Fruit fly (Drosophila melanogaster) whole organism, embryonic: ENCODE results near the gene CG10959.

ENCODE experiments used
- B-H1 ChIP-seq: fragments of 200-800 bp; sonication (Bioruptor generic); IDR thresholded peaks from 3 replicates; pipeline ENCODE4 v1.3.6; 2022; ENCODE audit warnings: missing biosample characterization, missing genetic modification characterization
- C15 ChIP-seq: fragments of 200-800 bp; sonication (Bioruptor generic); IDR thresholded peaks from 3 replicates; pipeline ENCODE4 v1.3.6; 2022; ENCODE audit warnings: missing biosample characterization, missing genetic modification characterization
- CG1024 ChIP-seq: fragments of 200-800 bp; sonication (Bioruptor generic); IDR thresholded peaks from 2 replicates; pipeline ENCODE4 v1.3.6; 2022; ENCODE audit warnings: missing biosample characterization, missing genetic modification characterization
- CG10274 ChIP-seq: fragments of 200-800 bp; sonication (Bioruptor generic); optimal IDR thresholded peaks from 3 replicates; lab custom pipeline; 2017; ENCODE audit warnings: missing biosample characterization, mild to moderate bottlenecking, missing genetic modification characterization
- CG12391 ChIP-seq: fragments of 200-800 bp; sonication (Bioruptor generic); optimal IDR thresholded peaks from 3 replicates; lab custom pipeline; 2018; ENCODE audit warnings: missing biosample characterization, mild to moderate bottlenecking, missing genetic modification characterization, moderate library complexity
- CG13287 ChIP-seq: fragments of 200-800 bp; sonication (Bioruptor generic); IDR thresholded peaks from 2 replicates; pipeline ENCODE4 v1.3.6; 2022; ENCODE audit warnings: missing biosample characterization, missing genetic modification characterization; ENCODE audit not compliant: partially characterized antibody
- CG13775 ChIP-seq: fragments of 200-800 bp; sonication (Bioruptor generic); optimal IDR thresholded peaks from 3 replicates; lab custom pipeline; 2017; ENCODE audit warnings: missing biosample characterization, mild to moderate bottlenecking, missing genetic modification characterization
- CG1603 ChIP-seq: fragments of 200-800 bp; sonication (Bioruptor generic); optimal IDR thresholded peaks from 2 replicates; lab custom pipeline; 2019; ENCODE audit warnings: missing biosample characterization, mild to moderate bottlenecking, missing genetic modification characterization, moderate library complexity
- CG16779 ChIP-seq: fragments of 200-800 bp; sonication (Bioruptor generic); IDR thresholded peaks from 2 replicates; pipeline ENCODE4 v1.3.6; 2022; ENCODE audit warnings: missing biosample characterization, missing genetic modification characterization
- CG1792 ChIP-seq: fragments of 200-800 bp; sonication (Bioruptor generic); optimal IDR thresholded peaks from 2 replicates; lab custom pipeline; 2016; ENCODE audit warnings: missing biosample characterization, missing genetic modification characterization
- CG18011 ChIP-seq: fragments of 200-800 bp; sonication (Bioruptor generic); optimal IDR thresholded peaks from 2 replicates; lab custom pipeline; 2017; ENCODE audit warnings: missing biosample characterization, missing genetic modification characterization, mild to moderate bottlenecking, moderate library complexity, missing genotype
- CG18764 ChIP-seq: fragments of 200-800 bp; sonication (Bioruptor generic); optimal IDR thresholded peaks from 3 replicates; lab custom pipeline; 2016; ENCODE audit warnings: missing biosample characterization, missing genetic modification characterization
- CG30403 ChIP-seq: fragments of 200-800 bp; sonication (Bioruptor generic); optimal IDR thresholded peaks from 3 replicates; lab custom pipeline; 2016; ENCODE audit warnings: missing biosample characterization, missing genetic modification characterization
- CG30431 ChIP-seq: fragments of 200-800 bp; sonication (Bioruptor generic); optimal IDR thresholded peaks from 2 replicates; lab custom pipeline; 2017; ENCODE audit warnings: missing biosample characterization, missing genetic modification characterization
- CG32772 ChIP-seq: fragments of 200-800 bp; sonication (Bioruptor generic); IDR thresholded peaks from 2 replicates; pipeline ENCODE4 v1.3.6; 2022; ENCODE audit warnings: missing biosample characterization, missing genetic modification characterization
- CG33557 ChIP-seq: fragments of 200-800 bp; sonication (Bioruptor generic); optimal IDR thresholded peaks from 2 replicates; lab custom pipeline; 2019; ENCODE audit warnings: missing biosample characterization, mild to moderate bottlenecking, missing genetic modification characterization, moderate library complexity
- CG6175 ChIP-seq: fragments of 200-800 bp; sonication (Bioruptor generic); IDR thresholded peaks from 3 replicates; pipeline ENCODE4 v1.3.6; 2022; ENCODE audit warnings: missing biosample characterization, missing genetic modification characterization
- CG6654 ChIP-seq: fragments of 200-800 bp; sonication (Bioruptor generic); optimal IDR thresholded peaks from 2 replicates; lab custom pipeline; 2017; ENCODE audit warnings: missing biosample characterization, mild to moderate bottlenecking, missing genetic modification characterization
- CG6689 ChIP-seq: fragments of 200-800 bp; sonication (Bioruptor generic); IDR thresholded peaks from 2 replicates; pipeline ENCODE4 v1.3.6; 2022; ENCODE audit warnings: missing biosample characterization, missing genetic modification characterization
- CG6765 ChIP-seq: fragments of 200-800 bp; sonication (Bioruptor generic); optimal IDR thresholded peaks from 3 replicates; lab custom pipeline; 2017; ENCODE audit warnings: missing biosample characterization, mild to moderate bottlenecking, missing genetic modification characterization
- CG7556 ChIP-seq: fragments of 200-800 bp; sonication (Bioruptor generic); optimal IDR thresholded peaks from 2 replicates; lab custom pipeline; 2017; ENCODE audit warnings: missing biosample characterization, mild to moderate bottlenecking, missing genetic modification characterization
- CG7839 ChIP-seq: fragments of 200-800 bp; sonication (Bioruptor generic); optimal IDR thresholded peaks from 3 replicates; lab custom pipeline; 2018; ENCODE audit warnings: missing biosample characterization, mild to moderate bottlenecking, missing genetic modification characterization, moderate library complexity
- CG9797 ChIP-seq: fragments of 200-800 bp; sonication (Bioruptor generic); optimal IDR thresholded peaks from 3 replicates; lab custom pipeline; 2018; ENCODE audit warnings: missing biosample characterization, mild to moderate bottlenecking, missing genetic modification characterization
- D19A ChIP-seq: fragments of 200-800 bp; optimal IDR thresholded peaks from 3 replicates; lab custom pipeline; 2019; ENCODE audit warnings: missing biosample characterization, mild to moderate bottlenecking, missing genetic modification characterization, moderate library complexity
- Dip2 ChIP-seq: fragments of 200-800 bp; sonication (Bioruptor generic); IDR thresholded peaks from 2 replicates; pipeline ENCODE4 v1.3.6; 2022; ENCODE audit warnings: missing biosample characterization, missing genetic modification characterization
- Doc3 ChIP-seq: fragments of 200-800 bp; sonication (Bioruptor generic); IDR thresholded peaks from 3 replicates; pipeline ENCODE4 v1.3.6; 2022; ENCODE audit warnings: missing biosample characterization, missing genetic modification characterization; ENCODE audit not compliant: partially characterized antibody
- HLH3B ChIP-seq: fragments of 200-800 bp; sonication (Bioruptor generic); IDR thresholded peaks from 2 replicates; pipeline ENCODE4 v1.3.6; 2022; ENCODE audit warnings: missing biosample characterization, missing genetic modification characterization
- Kr ChIP-seq: fragments of 200-800 bp; sonication (Bioruptor generic); optimal IDR thresholded peaks from 2 replicates; lab custom pipeline; 2017; ENCODE audit warnings: missing biosample characterization, mild to moderate bottlenecking, missing genetic modification characterization
- Mes4 ChIP-seq: fragments of 200-800 bp; sonication (Bioruptor generic); optimal IDR thresholded peaks from 2 replicates; lab custom pipeline; 2016; ENCODE audit warnings: missing biosample characterization, missing genetic modification characterization
- NK7.1 ChIP-seq: fragments of 200-800 bp; sonication (Bioruptor generic); optimal IDR thresholded peaks from 3 replicates; lab custom pipeline; 2016; ENCODE audit warnings: missing biosample characterization, missing genetic modification characterization
- Ravus ChIP-seq: fragments of 200-800 bp; sonication (Bioruptor generic); IDR thresholded peaks from 2 replicates; pipeline ENCODE4 v1.3.6; 2022; ENCODE audit warnings: missing biosample characterization, missing genetic modification characterization
- Rx ChIP-seq: fragments of 200-800 bp; sonication (Bioruptor generic); IDR thresholded peaks from 2 replicates; pipeline ENCODE4 v1.3.6; 2022; ENCODE audit warnings: missing biosample characterization, missing genetic modification characterization
- Scr ChIP-seq: fragments of 200-800 bp; sonication (Bioruptor generic); IDR thresholded peaks from 2 replicates; pipeline ENCODE4 v1.3.6; 2022; ENCODE audit warnings: missing biosample characterization, missing genetic modification characterization; ENCODE audit not compliant: partially characterized antibody
- Sox100B ChIP-seq: fragments of 200-800 bp; sonication (Bioruptor generic); optimal IDR thresholded peaks from 3 replicates; lab custom pipeline; 2018; ENCODE audit warnings: missing biosample characterization, mild to moderate bottlenecking, missing genetic modification characterization
- Sry-δ ChIP-seq: fragments of 200-800 bp; sonication (Bioruptor generic); optimal IDR thresholded peaks from 2 replicates; lab custom pipeline; 2016; ENCODE audit warnings: missing biosample characterization, missing genetic modification characterization
- Xrp1 ChIP-seq: fragments of 200-800 bp; sonication (Bioruptor generic); IDR thresholded peaks from 2 replicates; pipeline ENCODE4 v1.3.6; 2022; ENCODE audit warnings: missing biosample characterization, missing genetic modification characterization
- amos ChIP-seq: fragments of 200-800 bp; sonication (Bioruptor generic); IDR thresholded peaks from 2 replicates; pipeline ENCODE4 v1.3.6; 2022; ENCODE audit warnings: missing biosample characterization, missing genetic modification characterization; ENCODE audit not compliant: partially characterized antibody
- cwo ChIP-seq: fragments of 200-800 bp; sonication (Bioruptor generic); optimal IDR thresholded peaks from 3 replicates; lab custom pipeline; 2017; ENCODE audit warnings: missing biosample characterization, missing genetic modification characterization, mild to moderate bottlenecking, moderate library complexity, missing genetic modification reagents
- gcm ChIP-seq: fragments of 200-800 bp; sonication (Bioruptor generic); optimal IDR thresholded peaks from 2 replicates; lab custom pipeline; 2019; ENCODE audit warnings: missing biosample characterization, mild to moderate bottlenecking, missing genetic modification characterization, moderate library complexity
- grn ChIP-seq: fragments of 200-800 bp; sonication (Bioruptor generic); optimal IDR thresholded peaks from 3 replicates; lab custom pipeline; 2017; ENCODE audit warnings: missing biosample characterization, missing genetic modification characterization
- gro ChIP-seq: fragments of 200-800 bp; sonication (Bioruptor generic); optimal IDR thresholded peaks from 2 replicates; lab custom pipeline; 2016; ENCODE audit warnings: missing biosample characterization, missing genetic modification characterization
- gsb ChIP-seq: fragments of 200-800 bp; sonication (Bioruptor generic); IDR thresholded peaks from 2 replicates; pipeline ENCODE4 v1.3.6; 2022; ENCODE audit warnings: missing biosample characterization, missing genetic modification characterization
- hkb ChIP-seq, 2 experiments: fragments of 200-800 bp in 1 of 2; fragments of >200 bp in 1 of 2; sonication (Bioruptor generic) in 1 of 2; IDR thresholded peaks in 1 of 2; optimal IDR thresholded peaks in 1 of 2; 2 replicates each; pipeline versions ENCODE4 v1.3.6 to Lab custom; 2017 to 2022; ENCODE audit warnings: missing biosample characterization in 1 of 2, missing genetic modification characterization in 1 of 2
- ind ChIP-seq: fragments of 200-800 bp; sonication (Bioruptor generic); optimal IDR thresholded peaks from 3 replicates; lab custom pipeline; 2016; ENCODE audit warnings: missing biosample characterization, missing genetic modification characterization
- lola ChIP-seq, 3 experiments: fragments of >200 bp in 2 of 3; fragments of 200-800 bp in 1 of 3; sonication (Bioruptor generic) in 1 of 3; optimal IDR thresholded peaks; 2 replicates each; lab custom pipeline; 2017 to 2019; ENCODE audit warnings: missing biosample characterization in 3 of 3, missing genetic modification characterization in 3 of 3, mild to moderate bottlenecking in 1 of 3, moderate library complexity in 1 of 3
- pros ChIP-seq: fragments of 200-800 bp; sonication (Bioruptor generic); optimal IDR thresholded peaks from 3 replicates; lab custom pipeline; 2019; ENCODE audit warnings: missing biosample characterization, mild to moderate bottlenecking, missing genetic modification characterization, moderate library complexity
- slou ChIP-seq: fragments of 200-800 bp; sonication (Bioruptor generic); optimal IDR thresholded peaks from 3 replicates; lab custom pipeline; 2016; ENCODE audit warnings: missing biosample characterization, missing genetic modification characterization
- tup ChIP-seq: fragments of 200-800 bp; sonication (Bioruptor generic); optimal IDR thresholded peaks from 2 replicates; lab custom pipeline; 2016; ENCODE audit warnings: missing biosample characterization, mild to moderate bottlenecking, missing genetic modification characterization, moderate library complexity

CG10959 gene

DNA sequence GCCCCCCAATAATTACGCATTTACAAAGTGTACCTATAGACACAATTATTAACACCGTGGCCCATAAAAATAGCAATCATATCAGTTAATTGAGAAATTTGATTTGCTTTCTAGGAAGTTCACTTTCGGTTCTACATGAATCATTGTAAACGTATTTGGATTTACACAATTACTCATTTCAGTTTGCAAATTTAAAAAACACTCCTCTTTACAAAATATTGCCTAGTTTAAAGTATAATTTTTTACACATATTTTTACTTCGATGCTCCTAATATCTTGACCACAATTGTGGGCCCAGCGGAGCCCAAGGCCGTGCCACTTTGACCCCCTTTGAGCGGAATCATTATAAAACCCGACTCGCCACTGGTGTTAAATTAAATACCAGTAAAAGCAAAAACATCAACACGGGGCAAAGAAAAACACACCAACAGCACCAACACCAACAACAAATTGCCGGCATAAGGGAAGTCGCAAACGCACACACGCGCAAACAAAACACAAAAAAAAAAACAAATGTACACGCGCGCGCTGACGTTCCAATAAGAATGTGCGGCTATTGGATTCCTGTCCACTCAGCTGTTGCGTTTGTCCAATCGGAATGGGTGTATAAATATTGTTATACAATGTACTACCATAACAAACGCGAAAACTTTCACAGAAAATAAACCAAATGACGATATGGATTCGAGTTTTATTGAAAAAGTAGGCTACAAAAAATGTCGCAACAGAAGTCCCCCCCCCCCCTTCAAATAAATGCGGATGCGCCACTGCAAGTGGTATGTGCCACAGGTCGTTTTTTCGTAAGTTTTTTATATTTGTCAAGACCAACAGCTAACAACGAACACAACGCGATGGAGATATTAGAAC lies 33.9 kb upstream of the CG10959 start (continued):
- no peak for TF ChIP-seq pros (GFP tag; lab: Kevin White, UChicago)
- TF ChIP-seq slou (GFP tag; lab: Kevin White, UChicago), result no peak
- 0 out of 2 replicates have a peak, but pooled peaks have one; percentile 33 for TF ChIP-seq gsb (GFP tag; lab: Robert Waterston, UW)
- no peak for TF ChIP-seq CG32772 (GFP tag; lab: Robert Waterston, UW)
- peak; percentile 45 for TF ChIP-seq CG1603 (tag; lab: Kevin White, UChicago)
- no peak; the same call in 1 of the 2 replicates for TF ChIP-seq Ravus (GFP tag; lab: Robert Waterston, UW)
- TF ChIP-seq gro (GFP tag; lab: Kevin White, UChicago), result peak; percentile 32
- no peak for TF ChIP-seq CG30431 (GFP tag; lab: Kevin White, UChicago)
- peak in 1 of 3 experiments; percentile 18 for TF ChIP-seq lola (GFP tag; optimal IDR thresholded peaks at IDR 0.05; lab: Kevin White, UChicago)
- TF ChIP-seq tup (GFP tag; lab: Kevin White, UChicago), result no peak
- TF ChIP-seq CG13775, result peak; percentile 52
- peak; percentile 36; the same call in 2 of the 3 replicates for TF ChIP-seq B-H1 (GFP tag; lab: Robert Waterston, UW)
- no peak for TF ChIP-seq CG9797 (GFP tag; lab: Kevin White, UChicago)
- TF ChIP-seq CG1024 (GFP tag; lab: Robert Waterston, UW), result no peak
- no peak for TF ChIP-seq Scr (GFP tag; lab: Robert Waterston, UW)
- TF ChIP-seq Sry-δ, result peak; percentile 3
- peak; percentile 74 for TF ChIP-seq CG7556
- TF ChIP-seq CG18011 (GFP tag; lab: Kevin White, UChicago), result peak; percentile 0
- peak; percentile 47 for TF ChIP-seq Mes4 (GFP tag; lab: Kevin White, UChicago)
- no peak for TF ChIP-seq amos (GFP tag; lab: Robert Waterston, UW)
- TF ChIP-seq Kr, result no peak
- no peak for TF ChIP-seq CG1792 (GFP tag; lab: Kevin White, UChicago)
- peak; percentile 30 for TF ChIP-seq NK7.1 (GFP tag; lab: Kevin White, UChicago)
- no peak for TF ChIP-seq Rx (GFP tag; lab: Robert Waterston, UW)
- peak; percentile 77 for TF ChIP-seq CG6765
- peak; percentile 76 for TF ChIP-seq CG7839
- peak; percentile 47 for TF ChIP-seq D19A (tag; lab: Kevin White, UChicago)
- peak; percentile 18 for TF ChIP-seq CG6654 (GFP tag; lab: Kevin White, UChicago)
- TF ChIP-seq CG12391 (tag; lab: Kevin White, UChicago), result peak; percentile 64
- TF ChIP-seq CG33557 (GFP tag; lab: Kevin White, UChicago), result no peak
- TF ChIP-seq CG6175 (GFP tag; lab: Robert Waterston, UW), result no peak
- TF ChIP-seq CG18764 (GFP tag; lab: Kevin White, UChicago), result no peak
- TF ChIP-seq CG10274, result peak; percentile 40
- TF ChIP-seq gcm (GFP tag; lab: Kevin White, UChicago), result peak; percentile 26
- TF ChIP-seq CG30403 (GFP tag; lab: Kevin White, UChicago), result peak; percentile 57
- TF ChIP-seq HLH3B (GFP tag; lab: Robert Waterston, UW), result peak; percentile 46; the same call in 1 of the 2 replicates
- TF ChIP-seq C15 (GFP tag; lab: Robert Waterston, UW), result no peak
- TF ChIP-seq Dip2, result no peak
- peak; percentile 58; the same call in 1 of the 2 replicates for TF ChIP-seq Xrp1
- no peak for TF ChIP-seq hkb (optimal IDR thresholded peaks at IDR 0.05; lab: Kevin White, UChicago)
- peak; percentile 62; the same call in 1 of the 2 replicates for TF ChIP-seq hkb (GFP tag; IDR thresholded peaks at IDR 0.05; lab: Robert Waterston, UW)
- no peak for TF ChIP-seq CG13287 (GFP tag; lab: Robert Waterston, UW)
- no peak for TF ChIP-seq CG16779 (GFP tag; lab: Robert Waterston, UW)
- peak; percentile 70 for TF ChIP-seq cwo (GFP tag; lab: Kevin White, UChicago)
- TF ChIP-seq CG6689 (GFP tag; lab: Robert Waterston, UW), result peak; percentile 42
- no peak for TF ChIP-seq grn
- peak; percentile 61 for TF ChIP-seq Sox100B (GFP tag; lab: Kevin White, UChicago)
- no peak for TF ChIP-seq Doc3 (GFP tag; lab: Robert Waterston, UW)
- TF ChIP-seq ind (GFP tag; lab: Kevin White, UChicago), result peak; percentile 45
